ENCODE assay signal across 1 fruit fly cellular context in the genomic region with DNA sequence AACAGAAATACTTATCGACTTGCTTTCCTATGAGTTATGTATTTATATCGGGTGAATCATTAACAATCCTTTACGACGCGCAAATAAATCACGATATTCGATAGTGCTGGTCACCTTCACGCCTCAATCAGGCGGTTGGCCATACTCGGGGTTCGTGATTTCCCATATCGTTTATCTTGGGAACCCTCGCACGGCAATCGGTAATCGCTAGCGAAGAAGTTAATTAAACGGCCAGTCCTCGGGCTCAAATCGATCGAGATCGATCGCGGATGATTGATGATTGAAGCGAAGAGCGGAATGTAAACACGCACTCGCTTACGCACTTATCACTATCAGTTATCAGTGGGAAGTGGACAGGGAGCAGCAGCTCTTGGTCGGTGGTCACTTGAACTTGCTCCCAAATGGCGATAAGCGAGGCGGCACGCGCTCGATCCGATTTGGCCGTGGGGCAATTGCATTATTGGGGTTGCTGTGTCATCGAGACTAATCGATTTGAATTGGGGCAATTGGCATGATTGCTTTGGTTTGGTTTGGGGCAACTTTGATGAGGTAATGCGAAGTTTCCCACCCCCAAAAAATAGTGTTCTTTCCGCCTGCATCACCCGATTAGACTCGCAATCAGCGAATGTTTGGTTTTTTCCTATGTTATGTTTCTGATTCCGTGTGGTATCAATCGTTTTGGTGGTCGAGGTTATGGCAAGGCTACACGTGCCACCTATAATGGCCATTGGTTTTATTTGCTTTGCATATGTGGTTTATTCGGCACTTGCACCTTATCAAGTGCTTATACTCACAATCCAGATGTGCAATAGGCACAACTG.
A peak's percentile ranks its signal among the peaks of the same experiment; 100 is the strongest.
TF ChIP-seq lines count a peak whose summit lies in the region.

No protein-coding gene starts in this region.

TF ChIP-seq in whole organism, embryonic, 481 proteins besides CTCF, POLR2A, EP300 and RAD21 (continued from another document):
- TF ChIP-seq trem (tag; optimal IDR thresholded peaks at IDR 0.05; lab: Kevin White, UChicago) = no peak
- TF ChIP-seq vfl (GFP tag; optimal IDR thresholded peaks at IDR 0.05; lab: Kevin White, UChicago) = no peak
- no peak for TF ChIP-seq CG31224 (GFP tag; IDR thresholded peaks at IDR 0.05; lab: Robert Waterston, UW)
- TF ChIP-seq CG4328 (GFP tag; optimal IDR thresholded peaks at IDR 0.05; lab: Kevin White, UChicago) = no peak
- TF ChIP-seq chinmo (GFP tag; IDR thresholded peaks at IDR 0.05; lab: Robert Waterston, UW; ENCODE audit: partially characterized antibody) = 0 out of 4 replicates have a peak, but pooled peaks have one; percentile 45
- TF ChIP-seq CG1792 (GFP tag; optimal IDR thresholded peaks at IDR 0.05; lab: Kevin White, UChicago) = no peak
- no peak for TF ChIP-seq dati (GFP tag; IDR thresholded peaks at IDR 0.05; lab: Robert Waterston, UW)
- no peak for TF ChIP-seq CG8281 (tag; optimal IDR thresholded peaks at IDR 0.05; lab: Kevin White, UChicago)
- TF ChIP-seq mirr (GFP tag; optimal IDR thresholded peaks at IDR 0.05; lab: Kevin White, UChicago) = peak; percentile 86
- TF ChIP-seq CG31441 (GFP tag; IDR thresholded peaks at IDR 0.05; lab: Robert Waterston, UW) = no peak
- 0 out of 2 replicates have a peak, but pooled peaks have one; percentile 18 for TF ChIP-seq Bgb (GFP tag; IDR thresholded peaks at IDR 0.05; lab: Robert Waterston, UW; ENCODE audit: partially characterized antibody)
- TF ChIP-seq cwo (GFP tag; optimal IDR thresholded peaks at IDR 0.05; lab: Kevin White, UChicago) = peak; percentile 83
- TF ChIP-seq CG17359 (tag; optimal IDR thresholded peaks at IDR 0.05; lab: Kevin White, UChicago) = no peak
- no peak for TF ChIP-seq Atf6 (GFP tag; IDR thresholded peaks at IDR 0.05; lab: Robert Waterston, UW)
- TF ChIP-seq CG10267 (tag; optimal IDR thresholded peaks at IDR 0.05; lab: Kevin White, UChicago) = no peak
- TF ChIP-seq CG14667 (GFP tag; IDR thresholded peaks at IDR 0.05; lab: Robert Waterston, UW) = no peak
- TF ChIP-seq fd64A (GFP tag; optimal IDR thresholded peaks at IDR 0.05; lab: Kevin White, UChicago) = no peak
- TF ChIP-seq CG12769 (tag; optimal IDR thresholded peaks at IDR 0.05; lab: Kevin White, UChicago) = peak; percentile 47
- no peak for TF ChIP-seq schlank (tag; optimal IDR thresholded peaks at IDR 0.05; lab: Kevin White, UChicago)
- no peak for TF ChIP-seq wor (GFP tag; IDR thresholded peaks at IDR 0.05; lab: Robert Waterston, UW)
- TF ChIP-seq tup (GFP tag; optimal IDR thresholded peaks at IDR 0.05; lab: Kevin White, UChicago) = no peak
- TF ChIP-seq Tbp (GFP tag; optimal IDR thresholded peaks at IDR 0.05; lab: Kevin White, UChicago) = no peak
- peak; percentile 26; the same call in 1 of the 2 replicates for TF ChIP-seq GATAe (GFP tag; conservative IDR thresholded peaks at IDR 0.05; lab: Robert Waterston, UW)
- TF ChIP-seq CG8765 (GFP tag; IDR thresholded peaks at IDR 0.05; lab: Robert Waterston, UW) = no peak
- TF ChIP-seq btn (GFP tag; optimal IDR thresholded peaks at IDR 0.05; lab: Kevin White, UChicago) = no peak
- TF ChIP-seq HmgZ (tag; optimal IDR thresholded peaks at IDR 0.05; lab: Kevin White, UChicago) = no peak
- no peak for TF ChIP-seq CG2202 (tag; optimal IDR thresholded peaks at IDR 0.05; lab: Kevin White, UChicago)
- TF ChIP-seq CG5180 (GFP tag; optimal IDR thresholded peaks at IDR 0.05; lab: Kevin White, UChicago) = peak; percentile 11
- peak; percentile 86 for TF ChIP-seq sug (tag; optimal IDR thresholded peaks at IDR 0.05; lab: Kevin White, UChicago)
- no peak for TF ChIP-seq grau (tag; optimal IDR thresholded peaks at IDR 0.05; lab: Kevin White, UChicago)
- peak; percentile 15 for TF ChIP-seq Deaf1 (tag; optimal IDR thresholded peaks at IDR 0.05; lab: Kevin White, UChicago)
- TF ChIP-seq sd (tag; optimal IDR thresholded peaks at IDR 0.05; lab: Kevin White, UChicago) = peak; percentile 70
- TF ChIP-seq D19B (GFP tag; optimal IDR thresholded peaks at IDR 0.05; lab: Kevin White, UChicago) = no peak
- TF ChIP-seq Hey (tag; optimal IDR thresholded peaks at IDR 0.05; lab: Kevin White, UChicago) = peak; percentile 83
- no peak for TF ChIP-seq dm (GFP tag; optimal IDR thresholded peaks at IDR 0.05; lab: Kevin White, UChicago)
- no peak for TF ChIP-seq CG32772 (GFP tag; IDR thresholded peaks at IDR 0.05; lab: Robert Waterston, UW)
- no peak for TF ChIP-seq CG3065 (GFP tag; optimal IDR thresholded peaks at IDR 0.05; lab: Kevin White, UChicago)
- no peak for TF ChIP-seq CG3847 (GFP tag; IDR thresholded peaks at IDR 0.05; lab: Robert Waterston, UW)
- TF ChIP-seq CG12219 (GFP tag; optimal IDR thresholded peaks at IDR 0.05; lab: Kevin White, UChicago) = no peak
- peak; percentile 98 for TF ChIP-seq grn (GFP tag; optimal IDR thresholded peaks at IDR 0.05; lab: Kevin White, UChicago)
- no peak for TF ChIP-seq NC2α (GFP tag; optimal IDR thresholded peaks at IDR 0.05; lab: Kevin White, UChicago)
- TF ChIP-seq Doc3 (GFP tag; IDR thresholded peaks at IDR 0.05; lab: Robert Waterston, UW; ENCODE audit: partially characterized antibody) = no peak
- TF ChIP-seq CG1832 (GFP tag; optimal IDR thresholded peaks at IDR 0.05; lab: Kevin White, UChicago) = no peak
- TF ChIP-seq CrebB (tag; optimal IDR thresholded peaks at IDR 0.05; lab: Kevin White, UChicago) = no peak
- no peak for TF ChIP-seq zfh1 (GFP tag; IDR thresholded peaks at IDR 0.05; lab: Robert Waterston, UW)
- TF ChIP-seq Gsc (GFP tag; IDR thresholded peaks at IDR 0.05; lab: Robert Waterston, UW) = no peak
- no peak for TF ChIP-seq mam (GFP tag; optimal IDR thresholded peaks at IDR 0.05; lab: Kevin White, UChicago)
- TF ChIP-seq onecut (GFP tag; IDR thresholded peaks at IDR 0.05; lab: Robert Waterston, UW) = no peak
- peak; percentile 77 for TF ChIP-seq CG34376 (GFP tag; optimal IDR thresholded peaks at IDR 0.05; lab: Kevin White, UChicago)
- TF ChIP-seq pzg (GFP tag; optimal IDR thresholded peaks at IDR 0.05; lab: Kevin White, UChicago) = no peak
- TF ChIP-seq stwl (tag; optimal IDR thresholded peaks at IDR 0.05; lab: Kevin White, UChicago) = no peak
- TF ChIP-seq CG3995 (GFP tag; optimal IDR thresholded peaks at IDR 0.05; lab: Kevin White, UChicago) = peak; percentile 66
- no peak for TF ChIP-seq sqz (GFP tag; optimal IDR thresholded peaks at IDR 0.05; lab: Kevin White, UChicago)
- TF ChIP-seq H15 (GFP tag; IDR thresholded peaks at IDR 0.05; lab: Robert Waterston, UW) = no peak
- no peak for TF ChIP-seq CG15601 (tag; optimal IDR thresholded peaks at IDR 0.05; lab: Kevin White, UChicago)
- no peak for TF ChIP-seq Dbx (GFP tag; IDR thresholded peaks at IDR 0.05; lab: Robert Waterston, UW)
- no peak for TF ChIP-seq CG4360 (GFP tag; IDR thresholded peaks at IDR 0.05; lab: Robert Waterston, UW)
- TF ChIP-seq pros (GFP tag; optimal IDR thresholded peaks at IDR 0.05; lab: Kevin White, UChicago) = no peak
- no peak for TF ChIP-seq Lhr (GFP tag; optimal IDR thresholded peaks at IDR 0.05; lab: Kevin White, UChicago)
- no peak for TF ChIP-seq CoRest (tag; optimal IDR thresholded peaks at IDR 0.05; lab: Kevin White, UChicago)
- TF ChIP-seq ranshi (GFP tag; IDR thresholded peaks at IDR 0.05; lab: Robert Waterston, UW) = no peak
- TF ChIP-seq CG33213 (GFP tag; optimal IDR thresholded peaks at IDR 0.05; lab: Kevin White, UChicago) = no peak
- TF ChIP-seq en (GFP tag; optimal IDR thresholded peaks at IDR 0.05; lab: Kevin White, UChicago) = no peak
- no peak for TF ChIP-seq Ets97D (GFP tag; optimal IDR thresholded peaks at IDR 0.05; lab: Kevin White, UChicago)
- TF ChIP-seq B-H1 (GFP tag; IDR thresholded peaks at IDR 0.05; lab: Robert Waterston, UW) = no peak
- no peak for TF ChIP-seq pho (GFP tag; optimal IDR thresholded peaks at IDR 0.05; lab: Kevin White, UChicago)
- TF ChIP-seq wek (GFP tag; optimal IDR thresholded peaks at IDR 0.05; lab: Kevin White, UChicago) = no peak
- no peak for TF ChIP-seq Dp (GFP tag; optimal IDR thresholded peaks at IDR 0.05; lab: Kevin White, UChicago)
- peak; percentile 44 for TF ChIP-seq CG18599 (GFP tag; optimal IDR thresholded peaks at IDR 0.05; lab: Kevin White, UChicago)
- no peak for TF ChIP-seq Six4 (GFP tag; optimal IDR thresholded peaks at IDR 0.05; lab: Kevin White, UChicago)
- no peak for TF ChIP-seq CG34224 (GFP tag; IDR thresholded peaks at IDR 0.05; lab: Robert Waterston, UW; ENCODE audit: partially characterized antibody)
- TF ChIP-seq exex (tag; optimal IDR thresholded peaks at IDR 0.05; lab: Kevin White, UChicago) = peak; percentile 93
